Fruit fly (Drosophila melanogaster) whole organism, adult: Measurements from ENCODE around the gene gammaTub37C.
A peak's percentile ranks its signal among the peaks of the same experiment; 100 is the strongest.

Experiments used
- CG11617 ChIP-seq: fragments of 200-800 bp; sonication (Bioruptor generic); optimal IDR thresholded peaks from 2 replicates; lab custom pipeline; 2017; ENCODE audit warnings: mild to moderate bottlenecking, missing biosample characterization, missing genetic modification reagents, missing genetic modification characterization
- CG12768 ChIP-seq: fragments of 200-800 bp; sonication (Bioruptor generic); optimal IDR thresholded peaks from 2 replicates; lab custom pipeline; 2017; ENCODE audit warnings: missing biosample characterization, missing genetic modification characterization, mild to moderate bottlenecking, moderate library complexity, missing genetic modification reagents
- CG14711 ChIP-seq: fragments of 200-800 bp; sonication (Bioruptor generic); optimal IDR thresholded peaks from 2 replicates; lab custom pipeline; 2018; ENCODE audit warnings: missing biosample characterization, mild to moderate bottlenecking, missing genetic modification characterization, moderate library complexity
- CG1620 ChIP-seq: fragments of 200-800 bp; sonication (Bioruptor generic); optimal IDR thresholded peaks from 2 replicates; lab custom pipeline; 2016; ENCODE audit warnings: missing biosample characterization, missing genetic modification characterization
- CG33017 ChIP-seq: fragments of 200-800 bp; sonication (Bioruptor generic); optimal IDR thresholded peaks from 2 replicates; lab custom pipeline; 2018; ENCODE audit warnings: missing biosample characterization, mild to moderate bottlenecking, missing genetic modification characterization, moderate library complexity
- CG5204 ChIP-seq: fragments of 200-800 bp; sonication (Bioruptor generic); optimal IDR thresholded peaks from 2 replicates; lab custom pipeline; 2016; ENCODE audit warnings: missing biosample characterization, missing genetic modification characterization
- CG7045 ChIP-seq: fragments of 200-800 bp; sonication (Bioruptor generic); optimal IDR thresholded peaks from 2 replicates; lab custom pipeline; 2017; ENCODE audit warnings: missing biosample characterization, mild to moderate bottlenecking, missing genetic modification characterization
- CG7101 ChIP-seq: fragments of 200-800 bp; sonication (Bioruptor generic); optimal IDR thresholded peaks from 2 replicates; lab custom pipeline; 2018; ENCODE audit warnings: missing biosample characterization, mild to moderate bottlenecking, missing genetic modification characterization, moderate library complexity
- Clk ChIP-seq: fragments of 200-800 bp; sonication (Bioruptor generic); optimal IDR thresholded peaks from 2 replicates; lab custom pipeline; 2017; ENCODE audit warnings: missing biosample characterization, missing genetic modification characterization
- Crg-1 ChIP-seq: fragments of 200-800 bp; sonication (Bioruptor generic); optimal IDR thresholded peaks from 2 replicates; lab custom pipeline; 2016; ENCODE audit warnings: missing biosample characterization, missing genetic modification characterization
- Hr96 ChIP-seq: fragments of 200-800 bp; sonication (Bioruptor generic); optimal IDR thresholded peaks from 2 replicates; lab custom pipeline; 2016; ENCODE audit warnings: missing biosample characterization, missing genetic modification characterization
- Mnt ChIP-seq: fragments of 200-800 bp; sonication (Bioruptor generic); optimal IDR thresholded peaks from 2 replicates; lab custom pipeline; 2016; ENCODE audit warnings: missing biosample characterization, mild to moderate bottlenecking, missing genetic modification characterization
- bab1 ChIP-seq: fragments of 200-800 bp; sonication (Bioruptor generic); optimal IDR thresholded peaks from 3 replicates; lab custom pipeline; 2019; ENCODE audit warnings: missing biosample characterization, mild to moderate bottlenecking, missing genetic modification characterization, moderate library complexity
- cic ChIP-seq: fragments of 200-800 bp; sonication (Bioruptor generic); optimal IDR thresholded peaks from 2 replicates; lab custom pipeline; 2017; ENCODE audit warnings: missing biosample characterization, mild to moderate bottlenecking, missing genetic modification characterization, moderate library complexity
- cnc ChIP-seq, 2 experiments: fragments of >200 bp; optimal IDR thresholded peaks; 2 replicates each; lab custom pipeline; 2017
- kay ChIP-seq: fragments of 200-800 bp; sonication (Bioruptor generic); peaks from one replicate; lab custom pipeline; 2016; ENCODE audit warnings: missing biosample characterization, missing genetic modification characterization, borderline replicate concordance
- ovo ChIP-seq: fragments of 200-800 bp; sonication (Bioruptor generic); optimal IDR thresholded peaks from 2 replicates; lab custom pipeline; 2016; ENCODE audit warnings: missing biosample characterization, missing genetic modification characterization
- pad ChIP-seq: fragments of 200-800 bp; sonication (Bioruptor generic); optimal IDR thresholded peaks from 3 replicates; lab custom pipeline; 2017; ENCODE audit warnings: missing biosample characterization, missing genetic modification characterization, mild to moderate bottlenecking, moderate library complexity, missing genetic modification reagents
- tj ChIP-seq: fragments of 200-800 bp; sonication (Bioruptor generic); optimal IDR thresholded peaks from 3 replicates; lab custom pipeline; 2017; ENCODE audit warnings: missing biosample characterization, mild to moderate bottlenecking, missing genetic modification characterization, moderate library complexity
- toe ChIP-seq: fragments of 200-800 bp; sonication (Bioruptor generic); optimal IDR thresholded peaks from 2 replicates; lab custom pipeline; 2016; ENCODE audit warnings: missing biosample characterization, missing genetic modification characterization

The gammaTub37C gene

DNA sequence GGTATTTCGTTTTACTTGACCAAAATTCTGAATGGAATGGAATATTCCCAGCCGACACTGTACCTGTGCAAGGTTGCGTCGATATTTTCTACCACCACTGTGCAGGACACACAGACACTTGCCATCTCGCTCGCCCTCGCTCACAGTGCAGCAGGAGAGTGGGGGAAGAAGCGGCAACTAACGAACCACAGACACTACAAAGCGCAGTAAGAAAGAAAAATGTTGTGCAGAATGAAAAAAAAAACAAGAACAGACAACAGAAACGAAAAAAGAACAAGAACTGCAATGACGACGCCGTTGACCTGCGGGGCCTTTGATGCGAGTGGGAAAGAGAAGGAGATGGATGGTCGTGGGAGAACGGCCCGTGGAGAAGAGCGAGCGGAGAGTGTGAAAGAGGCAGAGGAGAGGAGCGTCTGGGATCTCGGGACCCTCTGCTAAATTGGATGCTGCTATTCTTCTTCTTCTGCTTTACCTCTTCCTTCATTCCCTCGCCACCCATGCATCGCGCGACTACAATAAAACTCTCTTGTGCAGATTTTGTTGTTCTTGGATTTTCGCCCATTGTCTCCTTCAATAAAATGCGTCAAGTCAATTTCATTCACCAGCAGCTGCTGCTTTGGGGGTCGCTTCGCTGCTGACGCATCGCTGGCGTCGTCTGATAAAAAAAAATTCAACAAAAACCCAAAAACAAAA lies 24.1 kb downstream of the gammaTub37C start:
- TF ChIP-seq CG7045 (GFP tag; lab: Kevin White, UChicago) (peak; percentile 24), CG7101 (tag; lab: Kevin White, UChicago) (no peak)

dm6 chr2L:19159552-19160406 lies 25.7 kb downstream of the gammaTub37C start:
- no peak for TF ChIP-seq CG33017
- TF ChIP-seq ovo (GFP tag; lab: Kevin White, UChicago) = no peak
- TF ChIP-seq kay (GFP tag; lab: Kevin White, UChicago) = peak; percentile 75
- no peak for TF ChIP-seq toe (GFP tag; lab: Kevin White, UChicago)
- peak; percentile 51 for TF ChIP-seq tj
- no peak for TF ChIP-seq bab1 (GFP tag; lab: Kevin White, UChicago)

dm6 chr2L:19158679-19159551 lies 26.6 kb downstream of the gammaTub37C start:
- no peak for TF ChIP-seq bab1 (GFP tag; lab: Kevin White, UChicago)
- peak; percentile 56 for TF ChIP-seq CG5204 (GFP tag; lab: Kevin White, UChicago)
- no peak for TF ChIP-seq Clk (GFP tag; lab: Kevin White, UChicago)
- TF ChIP-seq CG14711 = peak; percentile 30
- peak; percentile 3 for TF ChIP-seq CG1620 (GFP tag; lab: Kevin White, UChicago)
- peak; percentile 22 for TF ChIP-seq toe (GFP tag; lab: Kevin White, UChicago)
- TF ChIP-seq kay (GFP tag; lab: Kevin White, UChicago) = peak; percentile 23
- TF ChIP-seq CG12768 (GFP tag; lab: Kevin White, UChicago) = no peak
- peak; percentile 24 for TF ChIP-seq Hr96 (GFP tag; lab: Kevin White, UChicago)
- no peak for TF ChIP-seq pad (GFP tag; lab: Kevin White, UChicago)
- peak; percentile 17 for TF ChIP-seq cic
- peak; percentile 32 for TF ChIP-seq CG7045 (GFP tag; lab: Kevin White, UChicago)
- TF ChIP-seq cnc (optimal IDR thresholded peaks at IDR 0.05; lab: Kevin White, UChicago) = no peak
- peak; percentile 36 for TF ChIP-seq CG33017
- peak; percentile 37 for TF ChIP-seq CG11617 (GFP tag; lab: Kevin White, UChicago)
- TF ChIP-seq tj = no peak
- peak; percentile 16 for TF ChIP-seq CG7101 (tag; lab: Kevin White, UChicago)
- no peak for TF ChIP-seq ovo (GFP tag; lab: Kevin White, UChicago)
- no peak for TF ChIP-seq Crg-1
- no peak for TF ChIP-seq Mnt

dm6 chr2L:19158005-19158666 lies 27.4 kb downstream of the gammaTub37C start:
- TF ChIP-seq toe (GFP tag; lab: Kevin White, UChicago) (no peak), CG11617 (GFP tag; lab: Kevin White, UChicago) (no peak), ovo (GFP tag; lab: Kevin White, UChicago) (peak; percentile 64), CG7101 (tag; lab: Kevin White, UChicago) (peak; percentile 42), CG5204 (GFP tag; lab: Kevin White, UChicago) (no peak), CG7045 (GFP tag; lab: Kevin White, UChicago) (no peak), CG33017 (peak; percentile 32), pad (GFP tag; lab: Kevin White, UChicago) (peak; percentile 70), tj (peak; percentile 39), CG12768 (GFP tag; lab: Kevin White, UChicago) (peak; percentile 59), Mnt (peak; percentile 82), cic (peak; percentile 59), Hr96 (GFP tag; lab: Kevin White, UChicago) (peak; percentile 46), Crg-1 (no peak), cnc (optimal IDR thresholded peaks at IDR 0.05; lab: Kevin White, UChicago) (no peak), bab1 (GFP tag; lab: Kevin White, UChicago) (peak; percentile 48), kay (GFP tag; lab: Kevin White, UChicago) (no peak), CG14711 (peak; percentile 26)

- TF ChIP-seq bab1 (GFP tag; lab: Kevin White, UChicago) (peak; percentile 37), Crg-1 (no peak), tj (no peak), CG1620 (GFP tag; lab: Kevin White, UChicago) (no peak)
These were observed 28.7 kb downstream of the gammaTub37C start for dm6 chr2L:19156737-19157287.
